Worm (Caenorhabditis elegans): ENCODE results near the gene nlp-58.

Gene nlp-58

ce11 chrV:9986177-9986576 lies 37.4 kb upstream of the nlp-58 start, which contains the start of gene rmd-2 (continued):
- TF ChIP-seq ama-1 (optimal IDR thresholded peaks at IDR 0.05), result no peak
- TF ChIP-seq ama-1 (GFP tag; optimal IDR thresholded peaks at IDR 0.05), result no peak
- TF ChIP-seq F10E7.11 (tag; optimal IDR thresholded peaks at IDR 0.05), result no peak
- no peak for TF ChIP-seq nhr-80 (tag; optimal IDR thresholded peaks at IDR 0.05)

ce11 chrV:9985227-9985864 lies 36.6 kb upstream of the nlp-58 start:
- TF ChIP-seq him-1 (tag; optimal IDR thresholded peaks at IDR 0.05) (no peak), madf-10 (tag; optimal IDR thresholded peaks at IDR 0.05) (no peak), nhr-80 (tag; optimal IDR thresholded peaks at IDR 0.05) (no peak), xnd-1 (tag; optimal IDR thresholded peaks at IDR 0.05) (peak; percentile 52), madf-8 (GFP tag; conservative IDR thresholded peaks at IDR 0.05) (peak; percentile 51), madf-6 (GFP tag; IDR thresholded peaks at IDR 0.05) (peak; percentile 75), ceh-27 (GFP tag; optimal IDR thresholded peaks at IDR 0.05) (no peak), cebp-1 (GFP tag; IDR thresholded peaks at IDR 0.05) (no peak), cebp-1 (tag; optimal IDR thresholded peaks at IDR 0.05) (no peak), zfh-2 (GFP tag; conservative IDR thresholded peaks at IDR 0.05) (no peak), efl-1 (GFP tag; optimal IDR thresholded peaks at IDR 0.05) (peak; percentile 64), hmg-20 (GFP tag; IDR thresholded peaks at IDR 0.05) (no peak), F22D6.2 (tag; optimal IDR thresholded peaks at IDR 0.05) (no peak)

- TF ChIP-seq nhr-80 (tag; optimal IDR thresholded peaks at IDR 0.05), result peak; percentile 65
- peak; percentile 48; the same call in 1 of the 2 replicates for TF ChIP-seq hmg-1.2 (GFP tag; IDR thresholded peaks at IDR 0.05)
- TF ChIP-seq cebp-1 (GFP tag; IDR thresholded peaks at IDR 0.05), result no peak
- TF ChIP-seq cebp-1 (tag; optimal IDR thresholded peaks at IDR 0.05), result peak; percentile 35
- no peak for TF ChIP-seq B0035.1 (tag; optimal IDR thresholded peaks at IDR 0.05)
- no peak for TF ChIP-seq hmg-20 (GFP tag; IDR thresholded peaks at IDR 0.05)
- TF ChIP-seq attf-5 (GFP tag; optimal IDR thresholded peaks at IDR 0.05), result peak; percentile 10
- TF ChIP-seq ama-1 (optimal IDR thresholded peaks at IDR 0.05), result peak; percentile 14
- no peak for TF ChIP-seq ama-1 (GFP tag; optimal IDR thresholded peaks at IDR 0.05)
Observed at ce11 chrV:9984821-9985220, 36.1 kb upstream of the nlp-58 start.

- TF ChIP-seq chd-7 (tag; optimal IDR thresholded peaks at IDR 0.05), result no peak
- no peak for TF ChIP-seq ets-4 (GFP tag; optimal IDR thresholded peaks at IDR 0.05)
- TF ChIP-seq athp-1 (tag; optimal IDR thresholded peaks at IDR 0.05), result no peak
- TF ChIP-seq F52B5.7 (tag; optimal IDR thresholded peaks at IDR 0.05), result no peak
- TF ChIP-seq gei-17 (GFP tag; optimal IDR thresholded peaks at IDR 0.05), result no peak
- TF ChIP-seq ekl-4 (GFP tag; IDR thresholded peaks at IDR 0.05), result 0 out of 2 replicates have a peak, but pooled peaks have one; percentile 8
- peak; percentile 46; the same call in 1 of the 2 replicates for TF ChIP-seq nfyb-1 (GFP tag; IDR thresholded peaks at IDR 0.05)
- TF ChIP-seq ztf-26 (tag; optimal IDR thresholded peaks at IDR 0.05), result no peak
- TF ChIP-seq rcor-1 (GFP tag; IDR thresholded peaks at IDR 0.05), result 0 out of 2 replicates have a peak, but pooled peaks have one; percentile 11
- 0 out of 2 replicates have a peak, but pooled peaks have one; percentile 19 for TF ChIP-seq B0336.3 (GFP tag; IDR thresholded peaks at IDR 0.05)
- 0 out of 2 replicates have a peak, but pooled peaks have one; percentile 25 for TF ChIP-seq Y79H2A.3 (GFP tag; conservative IDR thresholded peaks at IDR 0.05)
- no peak for TF ChIP-seq F23B12.7 (tag; optimal IDR thresholded peaks at IDR 0.05; ENCODE audit: insufficient read depth)
- no peak for TF ChIP-seq dpff-1 (tag; optimal IDR thresholded peaks at IDR 0.05)
- no peak for TF ChIP-seq K11D2.4 (GFP tag; IDR thresholded peaks at IDR 0.05)
- no peak for TF ChIP-seq akir-1 (GFP tag; optimal IDR thresholded peaks at IDR 0.05)
- no peak for TF ChIP-seq bed-2 (GFP tag; IDR thresholded peaks at IDR 0.05)
- TF ChIP-seq mxl-1 (tag; optimal IDR thresholded peaks at IDR 0.05), result no peak
- no peak for TF ChIP-seq snpc-1.3 (tag; optimal IDR thresholded peaks at IDR 0.05; ENCODE audit: insufficient read depth)
- TF ChIP-seq F33H1.4 (GFP tag; IDR thresholded peaks at IDR 0.05), result no peak
- no peak for TF ChIP-seq ceh-91 (GFP tag; IDR thresholded peaks at IDR 0.05)
- no peak for TF ChIP-seq ceh-27 (GFP tag; optimal IDR thresholded peaks at IDR 0.05)
- TF ChIP-seq egl-44 (GFP tag; IDR thresholded peaks at IDR 0.05), result no peak
- no peak for TF ChIP-seq hrde-1 (tag; optimal IDR thresholded peaks at IDR 0.05; ENCODE audit: borderline replicate concordance)
- TF ChIP-seq D2030.7 (GFP tag; IDR thresholded peaks at IDR 0.05), result no peak
- TF ChIP-seq zim-3 (tag; optimal IDR thresholded peaks at IDR 0.05), result no peak
- no peak for TF ChIP-seq unc-62 (GFP tag; optimal IDR thresholded peaks at IDR 0.05)
Observed at ce11 chrV:9983529-9983928, 34.8 kb upstream of the nlp-58 start.
